Worm (Caenorhabditis elegans) whole organism, early embryonic: Measurements from ENCODE around the gene mut-7.

Experiments used
- F13C5.2 ChIP-seq: sonication (generic microtip); optimal IDR thresholded peaks from 2 replicates; lab custom pipeline; 2017; ENCODE audit warnings: mild to moderate bottlenecking, missing genetic modification characterization, inconsistent platforms, missing compliant biosample characterization
- ama-1 ChIP-seq: fragments of 150-350 bp; optimal IDR thresholded peaks from 2 replicates; lab custom pipeline; 2014
- ceh-13 ChIP-seq: fragments of 200-800 bp; sonication (Bioruptor generic); optimal IDR thresholded peaks from 2 replicates; lab custom pipeline; 2018; ENCODE audit warnings: mild to moderate bottlenecking, missing genetic modification characterization, missing compliant biosample characterization
- ceh-36 ChIP-seq: sonication (generic microtip); optimal IDR thresholded peaks from 2 replicates; lab custom pipeline; 2016; ENCODE audit warnings: missing genetic modification characterization, inconsistent platforms, missing compliant biosample characterization
- ets-7 ChIP-seq: sonication (generic microtip); optimal IDR thresholded peaks from 2 replicates; lab custom pipeline; 2016; ENCODE audit warnings: missing genotype, missing genetic modification characterization, missing compliant biosample characterization
- hmbx-1 ChIP-seq: sonication (generic microtip); optimal IDR thresholded peaks from 2 replicates; lab custom pipeline; 2016; ENCODE audit warnings: mild to moderate bottlenecking, missing genetic modification characterization, missing compliant biosample characterization
- hmg-4 ChIP-seq: fragments of 200-800 bp; sonication (Bioruptor generic); optimal IDR thresholded peaks from 2 replicates; lab custom pipeline; 2018; ENCODE audit warnings: mild to moderate bottlenecking, missing genetic modification characterization, missing compliant biosample characterization
- tbx-11 ChIP-seq: fragments of 200-800 bp; sonication (Bioruptor generic); IDR thresholded peaks from 2 replicates; pipeline ENCODE4 v1.3.6; 2022; ENCODE audit warnings: missing genetic modification characterization, missing compliant biosample characterization

DNA sequence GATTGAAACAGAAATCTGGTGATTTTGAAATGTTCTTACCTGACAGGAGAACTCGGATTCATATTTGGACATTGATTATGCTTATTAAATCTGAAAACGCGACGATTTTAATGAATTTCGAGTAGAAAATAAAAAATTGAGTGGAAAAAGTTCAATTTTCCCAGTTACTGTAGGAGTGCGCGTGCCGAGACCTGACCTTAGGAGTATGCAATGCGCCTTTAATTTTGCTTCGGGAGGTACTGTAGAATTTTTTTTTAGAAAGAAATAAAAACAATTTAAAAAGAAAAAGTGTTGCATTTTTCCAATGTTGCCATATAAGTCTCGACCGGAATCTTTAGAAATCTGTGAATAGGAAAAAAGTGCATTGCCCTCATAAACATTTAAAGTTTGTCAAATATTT is 23.8 kb upstream of the mut-7 start, which contains the start of gene C48B4.11:
- TF ChIP-seq ama-1 (lab: Kevin White, UChicago) = no peak
- no peak for TF ChIP-seq F13C5.2 (tag; lab: Kevin White, UChicago)
- TF ChIP-seq ceh-13 = no peak
- TF ChIP-seq hmg-4 (GFP tag; lab: Kevin White, UChicago) = no peak
- no peak for TF ChIP-seq tbx-11
- TF ChIP-seq ceh-36 (tag; lab: Kevin White, UChicago) = no peak
- no peak for TF ChIP-seq ets-7 (tag; lab: Kevin White, UChicago)
- TF ChIP-seq hmbx-1 (tag; lab: Kevin White, UChicago) = no peak
